Worm (Caenorhabditis elegans) whole organism, late embryonic: ENCODE data around the gene K08D9.6.

Experiments used
- C08G9.2 ChIP-seq: sonication (generic microtip); optimal IDR thresholded peaks from 2 replicates; lab custom pipeline; 2016; ENCODE audit warnings: mild to moderate bottlenecking, missing genetic modification characterization, moderate library complexity, missing compliant biosample characterization
- C38D4.7 ChIP-seq: fragments of 200-800 bp; sonication (Bioruptor generic); optimal IDR thresholded peaks from 2 replicates; lab custom pipeline; 2018; ENCODE audit warnings: mild to moderate bottlenecking, missing genetic modification characterization, moderate library complexity, missing compliant biosample characterization
- F13H6.1 ChIP-seq: sonication (generic microtip); optimal IDR thresholded peaks from 2 replicates; lab custom pipeline; 2016; ENCODE audit warnings: missing genetic modification characterization, missing compliant biosample characterization
- K02D7.2 ChIP-seq: sonication (generic microtip); optimal IDR thresholded peaks from 2 replicates; lab custom pipeline; 2017; ENCODE audit warnings: mild to moderate bottlenecking, missing genetic modification characterization, missing compliant biosample characterization
- K09A11.1 ChIP-seq: sonication (generic microtip); optimal IDR thresholded peaks from 2 replicates; lab custom pipeline; 2017; ENCODE audit warnings: antibody characterized with exemption, mild to moderate bottlenecking, missing genetic modification characterization, missing compliant biosample characterization; ENCODE audit not compliant: insufficient read depth
- Y22D7AL.16 ChIP-seq: sonication (generic microtip); optimal IDR thresholded peaks from 2 replicates; lab custom pipeline; 2016; ENCODE audit warnings: missing genetic modification characterization, missing compliant biosample characterization
- ahr-1 ChIP-seq: sonication (generic microtip); optimal IDR thresholded peaks from 2 replicates; lab custom pipeline; 2016; ENCODE audit warnings: missing genetic modification characterization, missing compliant biosample characterization
- ceh-19 ChIP-seq: fragments of 200-800 bp; sonication (Bioruptor generic); optimal IDR thresholded peaks from 2 replicates; lab custom pipeline; 2018; ENCODE audit warnings: mild to moderate bottlenecking, missing genetic modification characterization, missing compliant biosample characterization
- ceh-2 ChIP-seq: sonication (generic microtip); optimal IDR thresholded peaks from 2 replicates; lab custom pipeline; 2016; ENCODE audit warnings: missing genotype, missing genetic modification characterization, missing compliant biosample characterization
- ceh-22 ChIP-seq: sonication (generic microtip); optimal IDR thresholded peaks from 2 replicates; lab custom pipeline; 2017; ENCODE audit warnings: missing biosample characterization, missing genetic modification characterization
- ceh-24 ChIP-seq: sonication (generic microtip); optimal IDR thresholded peaks from 2 replicates; lab custom pipeline; 2016; ENCODE audit warnings: mild to moderate bottlenecking, missing genetic modification characterization, missing compliant biosample characterization
- ceh-31 ChIP-seq: sonication (generic microtip); optimal IDR thresholded peaks from 2 replicates; lab custom pipeline; 2016; ENCODE audit warnings: missing genetic modification characterization, missing compliant biosample characterization
- ceh-48 ChIP-seq: sonication (generic microtip); optimal IDR thresholded peaks from 2 replicates; lab custom pipeline; 2016; ENCODE audit warnings: missing genetic modification characterization, inconsistent platforms, missing compliant biosample characterization
- ceh-6 ChIP-seq: fragments of 200-800 bp; sonication (Bioruptor generic); optimal IDR thresholded peaks from 2 replicates; lab custom pipeline; 2018; ENCODE audit warnings: mild to moderate bottlenecking, missing genetic modification characterization, missing compliant biosample characterization
- che-1 ChIP-seq: sonication (generic microtip); optimal IDR thresholded peaks from 2 replicates; lab custom pipeline; 2016; ENCODE audit warnings: mild to moderate bottlenecking, missing genetic modification characterization, missing compliant biosample characterization
- dmd-4 ChIP-seq: sonication (generic microtip); optimal IDR thresholded peaks from 2 replicates; lab custom pipeline; 2016; ENCODE audit warnings: borderline replicate concordance, missing genetic modification characterization, missing compliant biosample characterization
- elt-4 ChIP-seq: sonication (generic microtip); optimal IDR thresholded peaks from 2 replicates; lab custom pipeline; 2016; ENCODE audit warnings: missing genetic modification characterization, missing compliant biosample characterization
- eyg-1 ChIP-seq: sonication (generic microtip); optimal IDR thresholded peaks from 2 replicates; lab custom pipeline; 2016; ENCODE audit warnings: missing genotype, missing genetic modification characterization, missing compliant biosample characterization
- fax-1 ChIP-seq: sonication (generic microtip); optimal IDR thresholded peaks from 2 replicates; lab custom pipeline; 2016; ENCODE audit warnings: missing genotype, missing genetic modification characterization, missing compliant biosample characterization
- fkh-10 ChIP-seq: fragments of 150-350 bp; optimal IDR thresholded peaks from 2 replicates; lab custom pipeline; 2014; ENCODE audit warnings: missing biosample characterization, missing genetic modification reagents, missing genetic modification characterization
- fkh-6 ChIP-seq: sonication (generic microtip); optimal IDR thresholded peaks from 2 replicates; lab custom pipeline; 2016; ENCODE audit warnings: missing genetic modification characterization, missing compliant biosample characterization
- hlh-13 ChIP-seq: fragments of 200-800 bp; sonication (Bioruptor generic); optimal IDR thresholded peaks from 2 replicates; lab custom pipeline; 2018; ENCODE audit warnings: mild to moderate bottlenecking, missing genetic modification characterization, missing compliant biosample characterization
- lim-6 ChIP-seq: sonication (generic microtip); optimal IDR thresholded peaks from 2 replicates; lab custom pipeline; 2016; ENCODE audit warnings: missing genetic modification characterization, missing compliant biosample characterization
- mec-3 ChIP-seq: sonication (generic microtip); optimal IDR thresholded peaks from 2 replicates; lab custom pipeline; 2016; ENCODE audit warnings: borderline replicate concordance, missing genetic modification characterization, missing compliant biosample characterization
- nhr-232 ChIP-seq: sonication (generic microtip); optimal IDR thresholded peaks from 2 replicates; lab custom pipeline; 2016; ENCODE audit warnings: missing genetic modification characterization, missing compliant biosample characterization
- npax-4 ChIP-seq: sonication (generic microtip); optimal IDR thresholded peaks from 2 replicates; lab custom pipeline; 2016; ENCODE audit warnings: missing genetic modification characterization, missing compliant biosample characterization
- pag-3 ChIP-seq: sonication (generic microtip); optimal IDR thresholded peaks from 2 replicates; lab custom pipeline; 2016; ENCODE audit warnings: missing compliant biosample characterization, missing genetic modification characterization, borderline replicate concordance
- pha-4 ChIP-seq: fragments of 150-350 bp; optimal IDR thresholded peaks from 2 replicates; lab custom pipeline; 2018; ENCODE audit warnings: missing biosample characterization, missing genetic modification reagents, missing genetic modification characterization
- ref-2 ChIP-seq: sonication (generic microtip); optimal IDR thresholded peaks from 2 replicates; lab custom pipeline; 2016; ENCODE audit warnings: missing genetic modification characterization, missing compliant biosample characterization
- rnt-1 ChIP-seq: sonication (generic microtip); optimal IDR thresholded peaks from 2 replicates; lab custom pipeline; 2016; ENCODE audit warnings: missing genetic modification characterization, missing compliant biosample characterization
- sdc-2 ChIP-seq: sonication (generic microtip); optimal IDR thresholded peaks from 2 replicates; lab custom pipeline; 2016; ENCODE audit warnings: missing genotype, missing genetic modification characterization, missing compliant biosample characterization
- sox-4 ChIP-seq: sonication (generic microtip); optimal IDR thresholded peaks from 2 replicates; lab custom pipeline; 2017; ENCODE audit warnings: mild to moderate bottlenecking, missing genetic modification characterization, inconsistent platforms, missing compliant biosample characterization
- tbx-7 ChIP-seq: sonication (generic microtip); optimal IDR thresholded peaks from 2 replicates; lab custom pipeline; 2016; ENCODE audit warnings: missing genotype, missing genetic modification characterization, missing compliant biosample characterization
- unc-3 ChIP-seq, 2 experiments: fragments of 200-800 bp in 1 of 2; sonication (Bioruptor generic) in 1 of 2; sonication (generic microtip) in 1 of 2; conservative IDR thresholded peaks in 1 of 2; optimal IDR thresholded peaks in 1 of 2; 2 replicates each; pipeline versions ENCODE4 v1.3.6 to Lab custom; 2016 to 2022; ENCODE audit warnings: missing compliant biosample characterization in 2 of 2, missing genetic modification characterization in 2 of 2, missing genetic modification reagents in 1 of 2

Gene K08D9.6

ce11 chrV:3279138-3279537 lies 44.4 kb upstream of the K08D9.6 start:
- no peak for TF ChIP-seq fkh-10 (GFP tag; lab: Kevin White, UChicago)
- TF ChIP-seq ahr-1 (tag; lab: Kevin White, UChicago), result no peak
- no peak for TF ChIP-seq fkh-6 (tag; lab: Kevin White, UChicago)
- no peak for TF ChIP-seq ceh-22
- TF ChIP-seq elt-4 (tag; lab: Kevin White, UChicago), result no peak
- TF ChIP-seq hlh-13, result no peak

ce11 chrV:3278101-3278639 lies 43.4 kb upstream of the K08D9.6 start, which contains the start of gene fbxa-64:
TSS of gene fbxa-64 (minus strand) at chrV:3278151.
- TF ChIP-seq eyg-1 (tag; lab: Kevin White, UChicago), result no peak
- TF ChIP-seq mec-3 (tag; lab: Kevin White, UChicago), result no peak
- TF ChIP-seq ceh-31 (tag; lab: Kevin White, UChicago), result no peak
- TF ChIP-seq ceh-48 (tag; lab: Kevin White, UChicago), result no peak
- no peak for TF ChIP-seq ceh-19 (GFP tag; lab: Kevin White, UChicago)
- TF ChIP-seq F13H6.1 (tag; lab: Kevin White, UChicago), result no peak
- TF ChIP-seq nhr-232 (tag; lab: Kevin White, UChicago), result no peak
- TF ChIP-seq npax-4 (tag; lab: Kevin White, UChicago), result no peak
- no peak for TF ChIP-seq ref-2 (tag; lab: Kevin White, UChicago)
- no peak for TF ChIP-seq elt-4 (tag; lab: Kevin White, UChicago)
- TF ChIP-seq rnt-1 (tag; lab: Kevin White, UChicago), result no peak
- no peak for TF ChIP-seq fkh-6 (tag; lab: Kevin White, UChicago)
- TF ChIP-seq fax-1 (tag; lab: Kevin White, UChicago), result no peak
- no peak for TF ChIP-seq ceh-24 (tag; lab: Kevin White, UChicago)
- no peak for TF ChIP-seq tbx-7 (tag; lab: Kevin White, UChicago)
- no peak for TF ChIP-seq C08G9.2
- TF ChIP-seq lim-6 (tag; lab: Kevin White, UChicago), result no peak
- no peak for TF ChIP-seq pha-4
- TF ChIP-seq hlh-13, result no peak
- no peak for TF ChIP-seq unc-3 (GFP tag; conservative IDR thresholded peaks at IDR 0.05; lab: Robert Waterston, UW)
- TF ChIP-seq unc-3 (tag; optimal IDR thresholded peaks at IDR 0.05; lab: Kevin White, UChicago), result no peak

- TF ChIP-seq C38D4.7 (no peak), Y22D7AL.16 (tag; lab: Kevin White, UChicago) (no peak), K09A11.1 (tag; lab: Kevin White, UChicago) (no peak), F13H6.1 (tag; lab: Kevin White, UChicago) (no peak)
Measured at ce11 chrV:3276184-3276583, 41.4 kb upstream of the K08D9.6 start.

- TF ChIP-seq ceh-48 (tag; lab: Kevin White, UChicago), result no peak
- no peak for TF ChIP-seq che-1 (tag; lab: Kevin White, UChicago)
- TF ChIP-seq Y22D7AL.16 (tag; lab: Kevin White, UChicago), result no peak
- no peak for TF ChIP-seq ceh-19 (GFP tag; lab: Kevin White, UChicago)
- TF ChIP-seq fax-1 (tag; lab: Kevin White, UChicago), result no peak
- TF ChIP-seq ceh-6 (GFP tag; lab: Kevin White, UChicago), result no peak
- no peak for TF ChIP-seq nhr-232 (tag; lab: Kevin White, UChicago)
- TF ChIP-seq K02D7.2 (tag; lab: Kevin White, UChicago), result no peak
- no peak for TF ChIP-seq F13H6.1 (tag; lab: Kevin White, UChicago)
- no peak for TF ChIP-seq pag-3
Measured at ce11 chrV:3275033-3275432, 40.2 kb upstream of the K08D9.6 start, which contains the start of gene T28A11.3. TSS of gene T28A11.3 (plus strand) at chrV:3275333.

ce11 chrV:3273577-3274100 lies 38.9 kb upstream of the K08D9.6 start, which contains the start of gene T28A11.4:
TSS of gene T28A11.4 (plus strand) at chrV:3274050.
- TF ChIP-seq ceh-2 (tag; lab: Kevin White, UChicago) (no peak), C08G9.2 (no peak), sox-4 (tag; lab: Kevin White, UChicago) (no peak), nhr-232 (tag; lab: Kevin White, UChicago) (no peak), dmd-4 (tag; lab: Kevin White, UChicago) (no peak), rnt-1 (tag; lab: Kevin White, UChicago) (no peak), sdc-2 (tag; lab: Kevin White, UChicago) (no peak)
